Worm (Caenorhabditis elegans) whole organism, L4 larva: Measurements from ENCODE around the gene sec-24.1.

ENCODE experiments used
- F26F4.8 ChIP-seq: fragments of 200-800 bp; sonication (Bioruptor generic); conservative IDR thresholded peaks from 2 replicates; pipeline ENCODE4 v1.3.6; 2022; ENCODE audit warnings: missing genetic modification characterization, missing compliant biosample characterization
- F37D6.2 ChIP-seq: sonication (generic microtip); optimal IDR thresholded peaks from 2 replicates; lab custom pipeline; 2016; ENCODE audit warnings: mild to moderate bottlenecking, missing genetic modification characterization, missing compliant biosample characterization
- Y105C5A.15 ChIP-seq: fragments of 200-800 bp; sonication (Bioruptor generic); IDR thresholded peaks from 2 replicates; pipeline ENCODE4 v1.3.6; 2022; ENCODE audit warnings: missing genetic modification characterization, missing compliant biosample characterization
- Y5F2A.4 ChIP-seq: fragments of 200-800 bp; sonication (Bioruptor generic); optimal IDR thresholded peaks from 2 replicates; lab custom pipeline; 2018; ENCODE audit warnings: mild to moderate bottlenecking, missing genetic modification characterization, missing compliant biosample characterization
- Y75B8A.6 ChIP-seq: fragments of 200-800 bp; sonication (Bioruptor generic); IDR thresholded peaks from 2 replicates; pipeline ENCODE4 v1.3.6; 2022; ENCODE audit warnings: missing genetic modification reagents, missing genetic modification characterization, missing compliant biosample characterization
- ZK546.5 ChIP-seq, 2 experiments: sonication (generic microtip); optimal IDR thresholded peaks; 2 replicates each; lab custom pipeline; 2017; ENCODE audit warnings: missing biosample characterization in 2 of 2, missing genetic modification characterization in 2 of 2
- aha-1 ChIP-seq: fragments of 150-350 bp; peaks from one replicate; lab custom pipeline; 2014; ENCODE audit warnings: missing biosample characterization, missing genetic modification characterization
- ceh-20 ChIP-seq: fragments of 200-800 bp; sonication (Bioruptor generic); IDR thresholded peaks from 2 replicates; pipeline ENCODE4 v1.3.6; 2022; ENCODE audit warnings: missing genetic modification reagents, missing genetic modification characterization, missing compliant biosample characterization
- ceh-28 ChIP-seq: fragments of 150-350 bp; optimal IDR thresholded peaks from 2 replicates; lab custom pipeline; 2014; ENCODE audit warnings: missing biosample characterization, missing genetic modification reagents, missing genetic modification characterization
- ceh-44 ChIP-seq: fragments of 200-800 bp; sonication (Bioruptor generic); IDR thresholded peaks from 2 replicates; pipeline ENCODE4 v1.3.6; 2022; ENCODE audit warnings: missing genetic modification reagents, missing genetic modification characterization, missing compliant biosample characterization
- ceh-82 ChIP-seq: sonication (generic microtip); optimal IDR thresholded peaks from 2 replicates; lab custom pipeline; 2017; ENCODE audit warnings: missing biosample characterization, missing genetic modification characterization
- ctbp-1 ChIP-seq: fragments of 200-800 bp; sonication (Bioruptor generic); IDR thresholded peaks from 2 replicates; pipeline ENCODE4 v1.3.6; 2022; ENCODE audit warnings: missing genetic modification reagents, missing genetic modification characterization, missing compliant biosample characterization
- daf-12 ChIP-seq: fragments of 150-350 bp; optimal IDR thresholded peaks from 2 replicates; lab custom pipeline; 2014; ENCODE audit warnings: missing biosample characterization, missing genetic modification reagents, missing genetic modification characterization
- daf-16 ChIP-seq, 3 experiments: sonication (generic microtip); optimal IDR thresholded peaks; 2 replicates each; lab custom pipeline; 2016 to 2017; ENCODE audit warnings: missing genetic modification characterization in 3 of 3, missing genetic modification reagents in 3 of 3, mild to moderate bottlenecking in 2 of 3, missing compliant biosample characterization in 2 of 3, missing biosample characterization in 1 of 3, moderate library complexity in 1 of 3
- dve-1 ChIP-seq: sonication (generic microtip); optimal IDR thresholded peaks from 2 replicates; lab custom pipeline; 2017; ENCODE audit warnings: antibody characterized with exemption, mild to moderate bottlenecking, missing genetic modification characterization, missing compliant biosample characterization; ENCODE audit not compliant: insufficient read depth
- egl-27 ChIP-seq: sonication (generic microtip); optimal IDR thresholded peaks from 3 replicates; lab custom pipeline; 2017; ENCODE audit warnings: missing biosample characterization, missing genetic modification reagents, missing genetic modification characterization
- egl-43 ChIP-seq: fragments of 200-800 bp; sonication (Bioruptor generic); IDR thresholded peaks from 2 replicates; pipeline ENCODE4 v1.3.6; 2022; ENCODE audit warnings: missing genetic modification reagents, missing genetic modification characterization, missing compliant biosample characterization
- gei-8 ChIP-seq: fragments of 200-800 bp; sonication (Bioruptor generic); optimal IDR thresholded peaks from 2 replicates; lab custom pipeline; 2018; ENCODE audit warnings: mild to moderate bottlenecking, missing genetic modification characterization, missing compliant biosample characterization
- hlh-30 ChIP-seq: sonication (generic microtip); optimal IDR thresholded peaks from 2 replicates; lab custom pipeline; 2017; ENCODE audit warnings: antibody characterized with exemption, mild to moderate bottlenecking, missing genetic modification characterization, missing compliant biosample characterization; ENCODE audit not compliant: insufficient read depth
- lim-7 ChIP-seq: fragments of 200-800 bp; sonication (Bioruptor generic); IDR thresholded peaks from 2 replicates; pipeline ENCODE4 v1.3.6; 2022; ENCODE audit warnings: missing genetic modification characterization, missing compliant biosample characterization
- lin-13 ChIP-seq: fragments of 150-350 bp; optimal IDR thresholded peaks from 2 replicates; lab custom pipeline; 2014; ENCODE audit warnings: missing biosample characterization, missing genetic modification reagents, missing genetic modification characterization
- lin-15B ChIP-seq: fragments of 150-350 bp; sonication (generic microtip); optimal IDR thresholded peaks from 3 replicates; lab custom pipeline; 2014; ENCODE audit warnings: missing biosample characterization, missing genetic modification characterization
- lin-29 ChIP-seq: fragments of 200-800 bp; sonication (Bioruptor generic); IDR thresholded peaks from 2 replicates; pipeline ENCODE4 v1.3.6; 2022; ENCODE audit warnings: missing genetic modification reagents, missing genetic modification characterization, missing compliant biosample characterization
- madf-9 ChIP-seq: fragments of 200-800 bp; sonication (Bioruptor generic); conservative IDR thresholded peaks from 2 replicates; pipeline ENCODE4 v1.3.6; 2022; ENCODE audit warnings: missing genetic modification reagents, missing genetic modification characterization, missing compliant biosample characterization
- mes-2 ChIP-seq: sonication (generic microtip); optimal IDR thresholded peaks from 2 replicates; lab custom pipeline; 2016; ENCODE audit warnings: missing genotype, mild to moderate bottlenecking, missing genetic modification characterization, missing compliant biosample characterization; ENCODE audit not compliant: poor library complexity, severe bottlenecking
- mxl-2 ChIP-seq: fragments of 200-800 bp; sonication (Bioruptor generic); conservative IDR thresholded peaks from 2 replicates; pipeline ENCODE4 v1.3.6; 2022; ENCODE audit warnings: missing genetic modification reagents, missing genetic modification characterization, missing compliant biosample characterization
- nhr-111 ChIP-seq: fragments of 200-800 bp; sonication (Bioruptor generic); optimal IDR thresholded peaks from 2 replicates; lab custom pipeline; 2018; ENCODE audit warnings: mild to moderate bottlenecking, missing genetic modification characterization, missing compliant biosample characterization
- nhr-237 ChIP-seq: sonication (generic microtip); optimal IDR thresholded peaks from 2 replicates; lab custom pipeline; 2017; ENCODE audit warnings: missing biosample characterization, missing genetic modification characterization
- nhr-25 ChIP-seq: sonication (generic microtip); optimal IDR thresholded peaks from 2 replicates; lab custom pipeline; 2017; ENCODE audit warnings: missing genetic modification characterization, mild to moderate bottlenecking, missing compliant biosample characterization, antibody characterized with exemption, moderate library complexity, borderline replicate concordance; ENCODE audit not compliant: insufficient read depth
- nhr-28 ChIP-seq: fragments of 150-350 bp; optimal IDR thresholded peaks from 2 replicates; lab custom pipeline; 2014; ENCODE audit warnings: missing biosample characterization, missing genetic modification characterization
- nhr-41 ChIP-seq: fragments of 200-800 bp; sonication (Bioruptor generic); IDR thresholded peaks from 2 replicates; pipeline ENCODE4 v1.3.6; 2022; ENCODE audit warnings: missing genetic modification reagents, missing genetic modification characterization, missing compliant biosample characterization
- nhr-77 ChIP-seq: fragments of 150-350 bp; optimal IDR thresholded peaks from 2 replicates; lab custom pipeline; 2014; ENCODE audit warnings: missing biosample characterization, missing genetic modification characterization
- pha-4 ChIP-seq, 2 experiments: fragments of 150-350 bp in 1 of 2; fragments of 200-800 bp in 1 of 2; sonication (Bioruptor generic) in 1 of 2; IDR thresholded peaks in 1 of 2; optimal IDR thresholded peaks in 1 of 2; 2 replicates each; pipeline versions ENCODE4 v1.3.6 to Lab custom; 2014 to 2022; ENCODE audit warnings: missing genetic modification characterization in 2 of 2, missing genetic modification reagents in 2 of 2, missing biosample characterization in 1 of 2, missing compliant biosample characterization in 1 of 2
- php-3 ChIP-seq: fragments of 200-800 bp; sonication (Bioruptor generic); IDR thresholded peaks from 2 replicates; pipeline ENCODE4 v1.3.6; 2022; ENCODE audit warnings: missing genetic modification reagents, missing genetic modification characterization, missing compliant biosample characterization
- saeg-2 ChIP-seq: fragments of 200-800 bp; sonication (Bioruptor generic); IDR thresholded peaks from 2 replicates; pipeline ENCODE4 v1.3.6; 2022; ENCODE audit warnings: missing genetic modification reagents, missing genetic modification characterization, missing compliant biosample characterization
- skn-1 ChIP-seq: fragments of 150-350 bp; optimal IDR thresholded peaks from 2 replicates; lab custom pipeline; 2014; ENCODE audit warnings: missing biosample characterization, missing genetic modification characterization
- snpc-1.2 ChIP-seq: fragments of 200-800 bp; sonication (Bioruptor generic); IDR thresholded peaks from 2 replicates; pipeline ENCODE4 v1.3.6; 2022; ENCODE audit warnings: missing genetic modification reagents, missing genetic modification characterization, missing compliant biosample characterization
- zag-1 ChIP-seq: fragments of 150-350 bp; optimal IDR thresholded peaks from 2 replicates; lab custom pipeline; 2014; ENCODE audit warnings: missing biosample characterization, missing genetic modification characterization
- zfp-3 ChIP-seq: fragments of 200-800 bp; sonication (Bioruptor generic); conservative IDR thresholded peaks from 2 replicates; pipeline ENCODE4 v1.3.6; 2022; ENCODE audit warnings: missing genetic modification reagents, missing genetic modification characterization, missing compliant biosample characterization

sec-24.1 gene

ce11 chrIV:11524241-11524692, 41.7 kb downstream of the sec-24.1 start, which contains the start of gene mep-1 (continued):
- TF ChIP-seq nhr-41 (GFP tag; lab: Robert Waterston, UW) (no peak), ZK546.5 (tag; optimal IDR thresholded peaks at IDR 0.05; lab: Kevin White, UChicago) (no peak), ceh-44 (GFP tag; lab: Robert Waterston, UW) (no peak), pha-4 (GFP tag; IDR thresholded peaks at IDR 0.05; lab: Robert Waterston, UW) (peak; percentile 58), pha-4 (tag; optimal IDR thresholded peaks at IDR 0.05; lab: Kevin White, UChicago) (no peak), nhr-77 (tag; lab: Kevin White, UChicago) (peak; percentile 12), F26F4.8 (GFP tag; lab: Robert Waterston, UW) (no peak), mes-2 (tag; lab: Kevin White, UChicago) (peak; percentile 66), nhr-111 (GFP tag; lab: Kevin White, UChicago) (no peak), nhr-28 (no peak), egl-27 (tag; lab: Kevin White, UChicago) (no peak), mxl-2 (GFP tag; lab: Robert Waterston, UW) (no peak), Y5F2A.4 (GFP tag; lab: Kevin White, UChicago) (no peak), ctbp-1 (GFP tag; lab: Robert Waterston, UW) (peak; percentile 63), nhr-25 (tag; lab: Kevin White, UChicago) (peak; percentile 51), saeg-2 (GFP tag; lab: Robert Waterston, UW) (0 out of 2 replicates have a peak, but pooled peaks have one; percentile 41), madf-9 (peak; percentile 49; the same call in 1 of the 2 replicates), Y75B8A.6 (GFP tag; lab: Robert Waterston, UW) (no peak), skn-1 (tag; lab: Kevin White, UChicago) (no peak), nhr-237 (tag; lab: Kevin White, UChicago) (no peak), Y105C5A.15 (no peak), lin-29 (GFP tag; lab: Robert Waterston, UW) (no peak), lin-15B (no peak), ceh-28 (no peak), zag-1 (no peak), snpc-1.2 (no peak), zfp-3 (GFP tag; lab: Robert Waterston, UW) (no peak), daf-12 (tag; lab: Kevin White, UChicago) (no peak), php-3 (GFP tag; lab: Robert Waterston, UW) (no peak), F37D6.2 (peak; percentile 74)

ce11 chrIV:11523685-11524084, 42.3 kb downstream of the sec-24.1 start:
- TF ChIP-seq daf-16 (GFP tag; optimal IDR thresholded peaks at IDR 0.05; lab: Kevin White, UChicago), result no peak
- peak; percentile 46 for TF ChIP-seq daf-16 (tag; optimal IDR thresholded peaks at IDR 0.05; lab: Kevin White, UChicago)
- no peak for TF ChIP-seq Y105C5A.15
- peak; percentile 6 for TF ChIP-seq lin-13 (GFP tag; lab: Kevin White, UChicago)
- TF ChIP-seq gei-8, result peak; percentile 19
- TF ChIP-seq aha-1 (tag; lab: Kevin White, UChicago), result peak; percentile 88
- no peak for TF ChIP-seq ceh-82
- 0 out of 2 replicates have a peak, but pooled peaks have one; percentile 18 for TF ChIP-seq ceh-20 (GFP tag; lab: Robert Waterston, UW)
- peak; percentile 6 for TF ChIP-seq dve-1 (tag; lab: Kevin White, UChicago)
- 0 out of 2 replicates have a peak, but pooled peaks have one; percentile 11 for TF ChIP-seq egl-43 (GFP tag; lab: Robert Waterston, UW)
- TF ChIP-seq mes-2 (tag; lab: Kevin White, UChicago), result peak; percentile 43
- peak; percentile 83 for TF ChIP-seq hlh-30
- TF ChIP-seq lim-7 (GFP tag; lab: Robert Waterston, UW), result 0 out of 2 replicates have a peak, but pooled peaks have one; percentile 9
- TF ChIP-seq php-3 (GFP tag; lab: Robert Waterston, UW), result no peak
